Worm (Caenorhabditis elegans) whole organism, L1 larva: ENCODE data around the gene snr-6.

Experiments
- C04F5.9 ChIP-seq: sonication (generic microtip); optimal IDR thresholded peaks from 2 replicates; lab custom pipeline; 2016; ENCODE audit warnings: missing genetic modification characterization, missing compliant biosample characterization
- F16B12.6 ChIP-seq: fragments of 150-350 bp; optimal IDR thresholded peaks from 2 replicates; lab custom pipeline; 2014; ENCODE audit warnings: missing biosample characterization, missing genetic modification characterization
- Y116A8C.19 ChIP-seq: sonication (generic microtip); optimal IDR thresholded peaks from 2 replicates; lab custom pipeline; 2016; ENCODE audit warnings: missing compliant biosample characterization, missing genetic modification characterization, borderline replicate concordance
- alr-1 ChIP-seq: fragments of 200-800 bp; sonication (Bioruptor generic); optimal IDR thresholded peaks from 2 replicates; lab custom pipeline; 2018; ENCODE audit warnings: borderline replicate concordance, mild to moderate bottlenecking, missing genetic modification characterization, missing compliant biosample characterization
- aly-2 ChIP-seq: fragments of 150-350 bp; optimal IDR thresholded peaks from 2 replicates; lab custom pipeline; 2014; ENCODE audit warnings: missing biosample characterization, missing genetic modification characterization
- ceh-82 ChIP-seq, 3 experiments: fragments of 150-350 bp in 1 of 3; sonication (generic microtip) in 2 of 3; optimal IDR thresholded peaks; 2 replicates each; lab custom pipeline; 2014 to 2017; ENCODE audit warnings: missing biosample characterization in 3 of 3, missing genetic modification characterization in 3 of 3
- ceh-90 ChIP-seq: sonication (generic microtip); optimal IDR thresholded peaks from 2 replicates; lab custom pipeline; 2016; ENCODE audit warnings: missing genetic modification characterization, missing compliant biosample characterization
- dpl-1 ChIP-seq, 3 experiments: fragments of 150-350 bp in 2 of 3; sonication (generic microtip) in 1 of 3; optimal IDR thresholded peaks; 2 replicates each; lab custom pipeline; 2014 to 2017; ENCODE audit warnings: missing biosample characterization in 3 of 3, missing genetic modification characterization in 3 of 3, missing genetic modification reagents in 3 of 3
- dsc-1 ChIP-seq: sonication (generic microtip); optimal IDR thresholded peaks from 2 replicates; lab custom pipeline; 2016; ENCODE audit warnings: mild to moderate bottlenecking, missing genetic modification characterization, missing compliant biosample characterization
- efl-1 ChIP-seq, 4 experiments: fragments of 150-350 bp; optimal IDR thresholded peaks in 3 of 4; peaks in 1 of 4; 1 replicate in 1 of 4; 2 replicates in 3 of 4; lab custom pipeline; 2014; ENCODE audit warnings: missing biosample characterization in 2 of 4, missing genetic modification characterization in 2 of 4, missing genetic modification reagents in 2 of 4
- egl-27 ChIP-seq, 2 experiments: fragments of 150-350 bp in 1 of 2; sonication (generic microtip); optimal IDR thresholded peaks; 3 replicates each; lab custom pipeline; 2017 to 2018; ENCODE audit warnings: missing biosample characterization in 2 of 2, missing genetic modification characterization in 2 of 2, missing genetic modification reagents in 2 of 2
- elt-2 ChIP-seq: sonication (generic microtip); optimal IDR thresholded peaks from 2 replicates; lab custom pipeline; 2016; ENCODE audit warnings: missing genetic modification characterization, mild to moderate bottlenecking, inconsistent platforms, missing compliant biosample characterization, missing genetic modification reagents
- ets-5 ChIP-seq: fragments of 200-800 bp; sonication (Bioruptor generic); IDR thresholded peaks from 2 replicates; pipeline ENCODE4 v1.3.6; 2022; ENCODE audit warnings: missing genetic modification characterization, missing compliant biosample characterization
- fkh-10 ChIP-seq: sonication (generic microtip); optimal IDR thresholded peaks from 2 replicates; lab custom pipeline; 2017; ENCODE audit warnings: missing biosample characterization, missing genetic modification reagents, missing genetic modification characterization
- fkh-8 ChIP-seq: sonication (generic microtip); optimal IDR thresholded peaks from 2 replicates; lab custom pipeline; 2016; ENCODE audit warnings: mild to moderate bottlenecking, missing genetic modification characterization, missing compliant biosample characterization
- grh-1 ChIP-seq: fragments of 200-800 bp; sonication (Bioruptor generic); IDR thresholded peaks from 2 replicates; pipeline ENCODE4 v1.3.6; 2022; ENCODE audit warnings: missing genetic modification reagents, missing genetic modification characterization, missing compliant biosample characterization
- hpl-2 ChIP-seq: fragments of 150-350 bp; optimal IDR thresholded peaks from 2 replicates; lab custom pipeline; 2014; ENCODE audit warnings: missing biosample characterization, missing genetic modification reagents, missing genetic modification characterization
- isw-1 ChIP-seq: fragments of 200-800 bp; sonication (Bioruptor generic); IDR thresholded peaks from 2 replicates; pipeline ENCODE4 v1.3.6; 2022; ENCODE audit warnings: missing genetic modification characterization, missing compliant biosample characterization
- lin-14 ChIP-seq: fragments of 200-800 bp; sonication (Bioruptor generic); optimal IDR thresholded peaks from 2 replicates; lab custom pipeline; 2018; ENCODE audit warnings: mild to moderate bottlenecking, missing genetic modification characterization, moderate library complexity, missing compliant biosample characterization
- lin-35 ChIP-seq, 2 experiments: fragments of 150-350 bp; optimal IDR thresholded peaks; 2 replicates each; lab custom pipeline; 2014; ENCODE audit warnings: missing biosample characterization in 2 of 2, missing genetic modification characterization in 2 of 2, missing genetic modification reagents in 2 of 2
- lir-3 ChIP-seq: sonication (generic microtip); optimal IDR thresholded peaks from 2 replicates; lab custom pipeline; 2016; ENCODE audit warnings: mild to moderate bottlenecking, missing genetic modification characterization, moderate library complexity, missing compliant biosample characterization; ENCODE audit not compliant: poor library complexity
- lsy-2 ChIP-seq, 2 experiments: fragments of 150-350 bp; optimal IDR thresholded peaks; 2 replicates each; lab custom pipeline; 2014; ENCODE audit warnings: missing biosample characterization in 2 of 2, missing genetic modification characterization in 2 of 2
- mdl-1 ChIP-seq, 2 experiments: fragments of 150-350 bp; optimal IDR thresholded peaks; 2 replicates each; lab custom pipeline; 2014 to 2017; ENCODE audit warnings: missing biosample characterization in 2 of 2, missing genetic modification characterization in 2 of 2, inconsistent platforms in 1 of 2
- mef-2 ChIP-seq: fragments of 150-350 bp; optimal IDR thresholded peaks from 2 replicates; lab custom pipeline; 2014; ENCODE audit warnings: missing biosample characterization, missing genetic modification characterization
- mep-1 ChIP-seq: fragments of 150-350 bp; optimal IDR thresholded peaks from 2 replicates; lab custom pipeline; 2014; ENCODE audit warnings: missing biosample characterization, missing genetic modification characterization
- nhr-12 ChIP-seq: sonication (generic microtip); optimal IDR thresholded peaks from 2 replicates; lab custom pipeline; 2017; ENCODE audit warnings: missing biosample characterization, missing genetic modification characterization
- nhr-20 ChIP-seq: sonication (generic microtip); optimal IDR thresholded peaks from 2 replicates; lab custom pipeline; 2016; ENCODE audit warnings: mild to moderate bottlenecking, missing genetic modification characterization, missing compliant biosample characterization
- nhr-47 ChIP-seq: sonication (generic microtip); optimal IDR thresholded peaks from 2 replicates; lab custom pipeline; 2016; ENCODE audit warnings: mild to moderate bottlenecking, missing genetic modification characterization, moderate library complexity, missing compliant biosample characterization
- nhr-71 ChIP-seq: sonication (generic microtip); optimal IDR thresholded peaks from 2 replicates; lab custom pipeline; 2016; ENCODE audit warnings: mild to moderate bottlenecking, missing genetic modification characterization, moderate library complexity, missing compliant biosample characterization
- nhr-76 ChIP-seq: sonication (generic microtip); optimal IDR thresholded peaks from 2 replicates; lab custom pipeline; 2017; ENCODE audit warnings: missing biosample characterization, missing genetic modification characterization
- nhr-77 ChIP-seq: fragments of 150-350 bp; optimal IDR thresholded peaks from 2 replicates; lab custom pipeline; 2014; ENCODE audit warnings: missing biosample characterization, missing genetic modification characterization
- nhr-84 ChIP-seq: sonication (generic microtip); optimal IDR thresholded peaks from 2 replicates; lab custom pipeline; 2017; ENCODE audit warnings: missing biosample characterization, missing genetic modification characterization
- snu-23 ChIP-seq: sonication (generic microtip); optimal IDR thresholded peaks from 2 replicates; lab custom pipeline; 2016; ENCODE audit warnings: missing genetic modification characterization, missing compliant biosample characterization
- sptf-1 ChIP-seq: fragments of 150-350 bp; optimal IDR thresholded peaks from 2 replicates; lab custom pipeline; 2014; ENCODE audit warnings: missing biosample characterization, missing genetic modification characterization
- sup-37 ChIP-seq: fragments of 200-800 bp; sonication (Bioruptor generic); optimal IDR thresholded peaks from 2 replicates; lab custom pipeline; 2018; ENCODE audit warnings: mild to moderate bottlenecking, missing genetic modification characterization, missing compliant biosample characterization
- swsn-7 ChIP-seq: sonication (generic microtip); optimal IDR thresholded peaks from 2 replicates; lab custom pipeline; 2016; ENCODE audit warnings: missing genetic modification characterization, missing compliant biosample characterization
- tbx-2 ChIP-seq: sonication (generic microtip); optimal IDR thresholded peaks from 2 replicates; lab custom pipeline; 2016; ENCODE audit warnings: missing genetic modification characterization, missing compliant biosample characterization
- unc-130 ChIP-seq: fragments of 150-350 bp; optimal IDR thresholded peaks from 2 replicates; lab custom pipeline; 2017; ENCODE audit warnings: missing biosample characterization, missing genetic modification characterization, inconsistent platforms
- unc-30 ChIP-seq: sonication (generic microtip); optimal IDR thresholded peaks from 2 replicates; lab custom pipeline; 2017; ENCODE audit warnings: missing biosample characterization, missing genetic modification characterization
- unc-86 ChIP-seq: sonication (generic microtip); optimal IDR thresholded peaks from 2 replicates; lab custom pipeline; 2016; ENCODE audit warnings: missing genetic modification characterization, missing compliant biosample characterization
- unc-98 ChIP-seq: fragments of 200-800 bp; sonication (Bioruptor generic); IDR thresholded peaks from 2 replicates; pipeline ENCODE4 v1.3.6; 2022; ENCODE audit warnings: missing genetic modification characterization, missing compliant biosample characterization
- xbp-1 ChIP-seq: sonication (generic microtip); optimal IDR thresholded peaks from 2 replicates; lab custom pipeline; 2016; ENCODE audit warnings: missing genetic modification characterization, missing compliant biosample characterization
- zag-1 ChIP-seq: fragments of 150-350 bp; optimal IDR thresholded peaks from 2 replicates; lab custom pipeline; 2014; ENCODE audit warnings: missing biosample characterization, missing genetic modification characterization
- ztf-11 ChIP-seq, 2 experiments: sonication (generic microtip); optimal IDR thresholded peaks; 2 replicates each; lab custom pipeline; 2016 to 2017; ENCODE audit warnings: missing genetic modification characterization in 2 of 2, missing biosample characterization in 1 of 2, missing compliant biosample characterization in 1 of 2
- ztf-4 ChIP-seq: fragments of 150-350 bp; optimal IDR thresholded peaks from 2 replicates; lab custom pipeline; 2014; ENCODE audit warnings: missing biosample characterization, missing genetic modification characterization

snr-6 gene

ce11 chrIII:12429579-12430084 is at the start of gene snr-6 (continued):
- TF ChIP-seq alr-1 (tag; lab: Kevin White, UChicago) (no peak), nhr-12 (tag; lab: Kevin White, UChicago) (no peak), unc-130 (tag; lab: Kevin White, UChicago) (peak; percentile 85), nhr-76 (no peak), ceh-82 (tag; optimal IDR thresholded peaks at IDR 0.05; lab: Kevin White, UChicago) (peak; percentile 48 to 90 (median 54)), fkh-8 (tag; lab: Kevin White, UChicago) (peak; percentile 59), nhr-84 (tag; lab: Kevin White, UChicago) (no peak), lin-14 (peak; percentile 60), zag-1 (tag; lab: Kevin White, UChicago) (no peak), mef-2 (tag; lab: Kevin White, UChicago) (no peak), sup-37 (GFP tag; lab: Kevin White, UChicago) (no peak), ztf-11 (tag; optimal IDR thresholded peaks at IDR 0.05; lab: Kevin White, UChicago) (peak in 1 of 2 experiments; percentile 22), hpl-2 (GFP tag; lab: Kevin White, UChicago) (no peak), nhr-20 (tag; lab: Kevin White, UChicago) (peak; percentile 66), nhr-77 (tag; lab: Kevin White, UChicago) (peak; percentile 61), C04F5.9 (tag; lab: Kevin White, UChicago) (peak; percentile 41), swsn-7 (peak; percentile 61), Y116A8C.19 (tag; lab: Kevin White, UChicago) (no peak), lir-3 (tag; lab: Kevin White, UChicago) (peak; percentile 35), ceh-90 (tag; lab: Kevin White, UChicago) (peak; percentile 41), elt-2 (tag; lab: Kevin White, UChicago) (no peak), unc-98 (GFP tag; lab: Robert Waterston, UW) (no peak), sptf-1 (no peak), ztf-4 (tag; lab: Kevin White, UChicago) (no peak), aly-2 (tag; lab: Kevin White, UChicago) (peak; percentile 72), isw-1 (peak; percentile 53), ets-5 (GFP tag; lab: Robert Waterston, UW) (no peak), nhr-71 (tag; lab: Kevin White, UChicago) (no peak), egl-27 (tag; optimal IDR thresholded peaks at IDR 0.05; lab: Kevin White, UChicago) (no peak), snu-23 (GFP tag; lab: Kevin White, UChicago) (peak; percentile 85), grh-1 (peak; percentile 23; the same call in 1 of the 2 replicates), unc-30 (tag; lab: Kevin White, UChicago) (no peak)

ce11 chrIII:12472497-12472896 is 43.1 kb upstream of the snr-6 start, which contains the start of gene cccp-1:
TSS of gene cccp-1 (plus strand) at chrIII:12472873.
- TF ChIP-seq tbx-2 (peak; percentile 8), fkh-8 (tag; lab: Kevin White, UChicago) (peak; percentile 72), F16B12.6 (tag; lab: Kevin White, UChicago) (peak; percentile 24), efl-1 (optimal IDR thresholded peaks at IDR 0.05; lab: Kevin White, UChicago) (peak; percentile 45 to 55), efl-1 (GFP tag; optimal IDR thresholded peaks at IDR 0.05 in 1 of 2; lab: Kevin White, UChicago) (peak in 1 of 2 experiments; percentile 21), nhr-47 (tag; lab: Kevin White, UChicago) (peak; percentile 58), snu-23 (GFP tag; lab: Kevin White, UChicago) (peak; percentile 15), grh-1 (no peak), mdl-1 (tag; optimal IDR thresholded peaks at IDR 0.05; lab: Kevin White, UChicago) (peak in 1 of 2 experiments; percentile 6), dsc-1 (tag; lab: Kevin White, UChicago) (peak; percentile 8), unc-86 (tag; lab: Kevin White, UChicago) (peak; percentile 53), dpl-1 (GFP tag; optimal IDR thresholded peaks at IDR 0.05; lab: Kevin White, UChicago) (peak in 1 of 3 experiments; percentile 46), unc-130 (tag; lab: Kevin White, UChicago) (no peak), swsn-7 (peak; percentile 21), mep-1 (tag; lab: Kevin White, UChicago) (peak; percentile 42), lin-14 (peak; percentile 84), lsy-2 (tag; optimal IDR thresholded peaks at IDR 0.05; lab: Kevin White, UChicago) (peak; percentile 8 to 43), nhr-12 (tag; lab: Kevin White, UChicago) (no peak), ceh-82 (tag; optimal IDR thresholded peaks at IDR 0.05; lab: Kevin White, UChicago) (peak; percentile 18 to 61 (median 47)), sptf-1 (no peak), fkh-10 (GFP tag; lab: Kevin White, UChicago) (peak; percentile 30), xbp-1 (tag; lab: Kevin White, UChicago) (peak; percentile 0), lin-35 (GFP tag; optimal IDR thresholded peaks at IDR 0.05; lab: Kevin White, UChicago) (peak in 1 of 2 experiments; percentile 39), sup-37 (GFP tag; lab: Kevin White, UChicago) (no peak), mef-2 (tag; lab: Kevin White, UChicago) (no peak)
